Fruit fly (Drosophila melanogaster) whole organism, embryonic: ENCODE data around the gene Atg13.

ENCODE experiments used
- Atf6 ChIP-seq: fragments of 200-800 bp; sonication (Bioruptor generic); IDR thresholded peaks from 2 replicates; pipeline ENCODE4 v1.3.6; 2022; ENCODE audit warnings: missing biosample characterization, missing genetic modification characterization
- Awh ChIP-seq: fragments of 200-800 bp; sonication (Bioruptor generic); IDR thresholded peaks from 2 replicates; pipeline ENCODE4, ENCODE4 v1.3.6; 2022; ENCODE audit warnings: missing biosample characterization, missing genetic modification characterization
- Bgb ChIP-seq: fragments of 200-800 bp; sonication (Bioruptor generic); IDR thresholded peaks from 2 replicates; pipeline ENCODE4 v1.3.6; 2022; ENCODE audit warnings: missing biosample characterization, missing genetic modification characterization; ENCODE audit not compliant: partially characterized antibody
- CG14860 ChIP-seq: fragments of 200-800 bp; sonication (Bioruptor generic); IDR thresholded peaks from 3 replicates; pipeline ENCODE4 v1.3.6; 2022; ENCODE audit warnings: missing biosample characterization, missing genetic modification characterization; ENCODE audit not compliant: partially characterized antibody
- CG15601 ChIP-seq: fragments of 200-800 bp; sonication (Bioruptor generic); optimal IDR thresholded peaks from 3 replicates; lab custom pipeline; 2019; ENCODE audit warnings: missing biosample characterization, mild to moderate bottlenecking, missing genetic modification characterization, moderate library complexity
- CG1603 ChIP-seq: fragments of 200-800 bp; sonication (Bioruptor generic); optimal IDR thresholded peaks from 2 replicates; lab custom pipeline; 2019; ENCODE audit warnings: missing biosample characterization, mild to moderate bottlenecking, missing genetic modification characterization, moderate library complexity
- CG16813 ChIP-seq: fragments of 200-800 bp; sonication (Bioruptor generic); IDR thresholded peaks from 3 replicates; pipeline ENCODE4 v1.3.6; 2022; ENCODE audit warnings: missing biosample characterization, missing genetic modification characterization; ENCODE audit not compliant: partially characterized antibody
- CG17186 ChIP-seq: fragments of 200-800 bp; sonication (Bioruptor generic); optimal IDR thresholded peaks from 3 replicates; lab custom pipeline; 2017; ENCODE audit warnings: missing biosample characterization, missing genetic modification reagents, missing genetic modification characterization
- CG17568 ChIP-seq: fragments of 200-800 bp; sonication (Bioruptor generic); optimal IDR thresholded peaks from 2 replicates; lab custom pipeline; 2018; ENCODE audit warnings: missing biosample characterization, mild to moderate bottlenecking, missing genetic modification characterization, moderate library complexity
- CG2889 ChIP-seq: fragments of 200-800 bp; sonication (Bioruptor generic); IDR thresholded peaks from 3 replicates; pipeline ENCODE4 v1.3.6; 2022; ENCODE audit warnings: missing biosample characterization, missing genetic modification characterization
- CG32767 ChIP-seq: fragments of 200-800 bp; sonication (Bioruptor generic); IDR thresholded peaks from 2 replicates; pipeline ENCODE4 v1.3.6; 2022; ENCODE audit warnings: missing biosample characterization, missing genetic modification characterization
- CG33213 ChIP-seq: fragments of 200-800 bp; sonication (Bioruptor generic); optimal IDR thresholded peaks from 3 replicates; lab custom pipeline; 2016; ENCODE audit warnings: missing biosample characterization, missing genetic modification characterization
- CG33557 ChIP-seq: fragments of 200-800 bp; sonication (Bioruptor generic); optimal IDR thresholded peaks from 2 replicates; lab custom pipeline; 2019; ENCODE audit warnings: missing biosample characterization, mild to moderate bottlenecking, missing genetic modification characterization, moderate library complexity
- CG34224 ChIP-seq: fragments of 200-800 bp; sonication (Bioruptor generic); IDR thresholded peaks from 3 replicates; pipeline ENCODE4 v1.3.6; 2022; ENCODE audit warnings: missing biosample characterization, missing genetic modification characterization; ENCODE audit not compliant: partially characterized antibody
- CG4730 ChIP-seq: fragments of 200-800 bp; sonication (Bioruptor generic); IDR thresholded peaks from 2 replicates; pipeline ENCODE4 v1.3.6; 2022; ENCODE audit warnings: missing biosample characterization, missing genetic modification characterization
- CG7963 ChIP-seq: fragments of 200-800 bp; sonication (Bioruptor generic); IDR thresholded peaks from 3 replicates; pipeline ENCODE4 v1.3.6; 2022; ENCODE audit warnings: missing biosample characterization, missing genetic modification characterization; ENCODE audit not compliant: partially characterized antibody
- CG9727 ChIP-seq: fragments of 200-800 bp; sonication (Bioruptor generic); optimal IDR thresholded peaks from 3 replicates; lab custom pipeline; 2017; ENCODE audit warnings: missing biosample characterization, mild to moderate bottlenecking, missing genetic modification characterization
- CTCF ChIP-seq: fragments of 200-800 bp; sonication (Bioruptor generic); optimal IDR thresholded peaks from 2 replicates; lab custom pipeline; 2017; ENCODE audit warnings: missing biosample characterization, mild to moderate bottlenecking, missing genetic modification characterization, moderate library complexity
- CrebB ChIP-seq: fragments of 200-800 bp; sonication (Bioruptor generic); optimal IDR thresholded peaks from 3 replicates; lab custom pipeline; 2018; ENCODE audit warnings: missing biosample characterization, mild to moderate bottlenecking, missing genetic modification characterization
- Dll ChIP-seq: fragments of 200-800 bp; sonication (Bioruptor generic); IDR thresholded peaks from 4 replicates; pipeline ENCODE4 v1.3.6; 2022; ENCODE audit warnings: missing biosample characterization, missing genetic modification characterization; ENCODE audit not compliant: partially characterized antibody
- E2f2 ChIP-seq: fragments of 200-800 bp; sonication (Bioruptor generic); IDR thresholded peaks from 2 replicates; pipeline ENCODE4 v1.3.6; 2022; ENCODE audit warnings: missing biosample characterization, missing genetic modification characterization
- MESR4 ChIP-seq: fragments of 200-800 bp; sonication (Bioruptor generic); optimal IDR thresholded peaks from 2 replicates; lab custom pipeline; 2018; ENCODE audit warnings: missing biosample characterization, mild to moderate bottlenecking, missing genetic modification characterization, moderate library complexity
- Mrtf ChIP-seq: fragments of 200-800 bp; sonication (Bioruptor generic); IDR thresholded peaks from 3 replicates; pipeline ENCODE4 v1.3.6; 2022; ENCODE audit warnings: missing biosample characterization, missing genetic modification characterization
- Nf-YA ChIP-seq: fragments of 200-800 bp; sonication (Bioruptor generic); IDR thresholded peaks from 2 replicates; pipeline ENCODE4 v1.3.6; 2022; ENCODE audit warnings: missing biosample characterization, missing genetic modification characterization
- Poxn ChIP-seq: fragments of 200-800 bp; sonication (Bioruptor generic); IDR thresholded peaks from 2 replicates; pipeline ENCODE4 v1.3.6; 2022; ENCODE audit warnings: missing biosample characterization, missing genetic modification characterization
- Ravus ChIP-seq: fragments of 200-800 bp; sonication (Bioruptor generic); IDR thresholded peaks from 2 replicates; pipeline ENCODE4 v1.3.6; 2022; ENCODE audit warnings: missing biosample characterization, missing genetic modification characterization
- Stat92E ChIP-seq, 3 experiments: fragments of >200 bp in 2 of 3; fragments of 200-800 bp in 1 of 3; sonication (Bioruptor generic) in 1 of 3; optimal IDR thresholded peaks; 2 replicates each; lab custom pipeline; 2017 to 2019; ENCODE audit warnings: missing biosample characterization in 3 of 3, missing genetic modification characterization in 3 of 3, mild to moderate bottlenecking in 1 of 3, moderate library complexity in 1 of 3
- aop ChIP-seq: fragments of 200-800 bp; sonication (Bioruptor generic); IDR thresholded peaks from 2 replicates; pipeline ENCODE4 v1.3.6; 2022; ENCODE audit warnings: missing biosample characterization, missing genetic modification characterization
- cad ChIP-seq: fragments of >200 bp; optimal IDR thresholded peaks from 2 replicates; lab custom pipeline; 2017; ENCODE audit warnings: missing biosample characterization, missing genetic modification characterization
- ci ChIP-seq: fragments of 200-800 bp; sonication (Bioruptor generic); IDR thresholded peaks from 3 replicates; pipeline ENCODE4 v1.3.6; 2022; ENCODE audit warnings: missing biosample characterization, missing genetic modification characterization
- crp ChIP-seq, 2 experiments: fragments of 200-800 bp; sonication (Bioruptor generic); optimal IDR thresholded peaks; 2 replicates in 1 of 2; 3 replicates in 1 of 2; lab custom pipeline; 2017; ENCODE audit warnings: missing biosample characterization in 2 of 2, missing genetic modification characterization in 2 of 2, mild to moderate bottlenecking in 1 of 2, moderate library complexity in 1 of 2
- dysf ChIP-seq: fragments of 200-800 bp; sonication (Bioruptor generic); IDR thresholded peaks from 3 replicates; pipeline ENCODE4 v1.3.6; 2022; ENCODE audit warnings: missing biosample characterization, missing genetic modification characterization
- gsb-n ChIP-seq: fragments of 200-800 bp; sonication (Bioruptor generic); optimal IDR thresholded peaks from 3 replicates; lab custom pipeline; 2018; ENCODE audit warnings: missing biosample characterization, mild to moderate bottlenecking, missing genetic modification characterization
- her ChIP-seq: fragments of 200-800 bp; sonication (Bioruptor generic); optimal IDR thresholded peaks from 2 replicates; lab custom pipeline; 2016; ENCODE audit warnings: missing biosample characterization, missing genetic modification characterization
- insv ChIP-seq, 2 experiments: fragments of 200-800 bp; sonication (Bioruptor generic); optimal IDR thresholded peaks; 3 replicates each; lab custom pipeline; 2016 to 2018; ENCODE audit warnings: missing biosample characterization in 2 of 2, missing genetic modification characterization in 2 of 2
- kni ChIP-seq: fragments of 200-800 bp; sonication (Bioruptor generic); optimal IDR thresholded peaks from 3 replicates; lab custom pipeline; 2017; ENCODE audit warnings: mild to moderate bottlenecking, missing biosample characterization, missing genetic modification reagents, missing genetic modification characterization
- lbe ChIP-seq: fragments of 200-800 bp; sonication (Bioruptor generic); optimal IDR thresholded peaks from 2 replicates; lab custom pipeline; 2016; ENCODE audit warnings: missing biosample characterization, mild to moderate bottlenecking, missing genetic modification characterization
- mirr ChIP-seq: fragments of 200-800 bp; sonication (Bioruptor generic); optimal IDR thresholded peaks from 3 replicates; lab custom pipeline; 2018; ENCODE audit warnings: missing biosample characterization, mild to moderate bottlenecking, missing genetic modification characterization
- nerfin-1 ChIP-seq: fragments of 200-800 bp; sonication (Bioruptor generic); optimal IDR thresholded peaks from 3 replicates; lab custom pipeline; 2019; ENCODE audit warnings: missing biosample characterization, mild to moderate bottlenecking, missing genetic modification characterization, moderate library complexity
- nom ChIP-seq: fragments of 200-800 bp; sonication (Bioruptor generic); optimal IDR thresholded peaks from 2 replicates; lab custom pipeline; 2017; ENCODE audit warnings: missing biosample characterization, missing genetic modification characterization, mild to moderate bottlenecking, moderate library complexity, missing genetic modification reagents
- oc ChIP-seq: fragments of 200-800 bp; sonication (Bioruptor generic); optimal IDR thresholded peaks from 2 replicates; lab custom pipeline; 2018; ENCODE audit warnings: missing biosample characterization, mild to moderate bottlenecking, missing genetic modification characterization, moderate library complexity
- pan ChIP-seq, 4 experiments: fragments of >200 bp in 3 of 4; fragments of 200-800 bp in 1 of 4; sonication (Bioruptor generic) in 1 of 4; optimal IDR thresholded peaks in 3 of 4; IDR thresholded peaks in 1 of 4; 2 replicates each; pipeline versions ENCODE4 v1.3.6 to Lab custom; 2017 to 2022; ENCODE audit warnings: missing biosample characterization in 2 of 4, missing genetic modification characterization in 2 of 4, mixed read lengths in 1 of 4
- repo ChIP-seq: fragments of 200-800 bp; sonication (Bioruptor generic); optimal IDR thresholded peaks from 2 replicates; lab custom pipeline; 2016; ENCODE audit warnings: missing biosample characterization, missing genetic modification characterization
- sens ChIP-seq: fragments of 200-800 bp; sonication (Bioruptor generic); peaks from one replicate; lab custom pipeline; 2016; ENCODE audit warnings: missing biosample characterization, missing genetic modification characterization
- tio ChIP-seq: fragments of 200-800 bp; sonication (Bioruptor generic); optimal IDR thresholded peaks from 2 replicates; lab custom pipeline; 2017; ENCODE audit warnings: missing biosample characterization, missing genetic modification characterization, inconsistent platforms
- trem ChIP-seq: fragments of 200-800 bp; optimal IDR thresholded peaks from 3 replicates; lab custom pipeline; 2019; ENCODE audit warnings: missing biosample characterization, mild to moderate bottlenecking, missing genetic modification characterization, moderate library complexity
- ttk ChIP-seq: fragments of 200-800 bp; sonication (Bioruptor generic); IDR thresholded peaks from 2 replicates; pipeline ENCODE4 v2.1.2; 2022; ENCODE audit warnings: missing biosample characterization, missing genetic modification characterization
- unc-4 ChIP-seq: fragments of 200-800 bp; sonication (Bioruptor generic); IDR thresholded peaks from 2 replicates; pipeline ENCODE4 v1.3.6; 2022; ENCODE audit warnings: missing biosample characterization, missing genetic modification characterization; ENCODE audit not compliant: partially characterized antibody

Atg13 gene

DNA sequence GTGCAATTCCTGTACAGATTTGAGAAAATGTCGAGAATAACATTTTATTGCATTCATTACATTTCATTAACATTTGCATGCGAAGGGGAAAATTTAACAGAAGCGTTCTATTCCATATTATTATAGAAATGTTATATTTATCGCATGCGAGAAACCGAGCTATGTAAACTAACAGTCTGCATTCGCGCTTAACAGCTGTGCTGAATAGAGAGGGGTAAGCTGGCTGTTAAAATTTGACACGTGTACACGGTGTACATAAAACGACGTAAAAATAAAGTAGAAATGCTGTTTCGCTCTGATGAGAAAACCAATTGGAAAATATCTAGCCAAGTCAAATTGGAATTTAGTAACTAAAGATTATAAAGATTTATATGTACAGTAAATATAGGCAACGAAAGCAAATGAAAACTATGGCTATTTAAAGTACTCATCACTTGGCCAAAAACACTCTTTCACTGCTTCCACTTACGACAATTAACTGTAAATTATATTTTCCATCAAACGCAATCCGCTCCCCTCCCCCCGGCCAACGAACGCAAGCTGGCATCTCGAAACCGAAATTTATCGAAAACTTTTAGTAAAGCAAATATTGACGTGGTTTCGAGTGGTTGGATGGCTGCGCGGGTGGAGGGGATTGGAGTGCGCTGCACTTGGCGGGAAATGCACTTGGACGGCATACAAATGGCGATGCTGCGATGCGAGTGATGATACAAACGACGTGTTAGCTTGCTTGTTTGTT lies 43.3 kb upstream of the Atg13 start (continued):
- TF ChIP-seq Awh (0 out of 2 replicates have a peak, but pooled peaks have one; percentile 13), CG17186 (GFP tag; lab: Kevin White, UChicago) (no peak), her (GFP tag; lab: Kevin White, UChicago) (no peak), Nf-YA (GFP tag; lab: Robert Waterston, UW) (no peak), aop (GFP tag; lab: Robert Waterston, UW) (no peak), cad (no peak), CTCF (GFP tag; lab: Kevin White, UChicago) (peak; percentile 73), sens (GFP tag; lab: Kevin White, UChicago) (peak; percentile 50), crp (GFP tag; optimal IDR thresholded peaks at IDR 0.05; lab: Kevin White, UChicago) (no peak), Poxn (GFP tag; lab: Robert Waterston, UW) (no peak), dysf (no peak), CG9727 (GFP tag; lab: Kevin White, UChicago) (no peak), oc (tag; lab: Kevin White, UChicago) (no peak), MESR4 (no peak), CG33213 (GFP tag; lab: Kevin White, UChicago) (no peak), unc-4 (GFP tag; lab: Robert Waterston, UW) (peak; percentile 15; the same call in 1 of the 2 replicates), CG17568 (GFP tag; lab: Kevin White, UChicago) (no peak), CG32767 (peak; percentile 9; the same call in 1 of the 2 replicates), CG15601 (tag; lab: Kevin White, UChicago) (peak; percentile 5), gsb-n (tag; lab: Kevin White, UChicago) (no peak), lbe (GFP tag; lab: Kevin White, UChicago) (peak; percentile 57), ttk (GFP tag; lab: Robert Waterston, UW) (no peak), CG7963 (no peak), insv (GFP tag; optimal IDR thresholded peaks at IDR 0.05; lab: Kevin White, UChicago) (peak; percentile 98 to 100), Stat92E (GFP tag; optimal IDR thresholded peaks at IDR 0.05; lab: Kevin White, UChicago) (peak in 1 of 3 experiments; percentile 59), pan (optimal IDR thresholded peaks at IDR 0.05; lab: Kevin White, UChicago) (no peak), pan (GFP tag; optimal IDR thresholded peaks at IDR 0.05 in 1 of 2, IDR thresholded peaks at IDR 0.05 in 1 of 2) (no peak), nom (GFP tag; lab: Kevin White, UChicago) (no peak), Atf6 (GFP tag; lab: Robert Waterston, UW) (0 out of 2 replicates have a peak, but pooled peaks have one; percentile 17), CrebB (tag; lab: Kevin White, UChicago) (no peak), CG1603 (tag; lab: Kevin White, UChicago) (no peak), CG14860 (peak; percentile 16; the same call in 1 of the 3 replicates), CG16813 (GFP tag; lab: Robert Waterston, UW) (peak; percentile 35; the same call in 1 of the 3 replicates), CG34224 (peak; percentile 47; the same call in 2 of the 3 replicates), Bgb (GFP tag; lab: Robert Waterston, UW) (peak; percentile 70), Ravus (GFP tag; lab: Robert Waterston, UW) (no peak), CG2889 (GFP tag; lab: Robert Waterston, UW) (no peak), CG33557 (GFP tag; lab: Kevin White, UChicago) (peak; percentile 8), mirr (no peak), kni (GFP tag; lab: Kevin White, UChicago) (no peak), tio (GFP tag; lab: Kevin White, UChicago) (no peak), Mrtf (no peak), ci (GFP tag; lab: Robert Waterston, UW) (0 out of 3 replicates have a peak, but pooled peaks have one; percentile 20), repo (GFP tag; lab: Kevin White, UChicago) (no peak), nerfin-1 (tag; lab: Kevin White, UChicago) (no peak), E2f2 (GFP tag; lab: Robert Waterston, UW) (0 out of 2 replicates have a peak, but pooled peaks have one; percentile 14), Dll (peak; percentile 25; the same call in 1 of the 4 replicates), trem (tag; lab: Kevin White, UChicago) (peak; percentile 6), CG4730 (GFP tag; lab: Robert Waterston, UW) (no peak)
